Worm (Caenorhabditis elegans) whole organism, young adult: Measurements from ENCODE around the gene srh-60.

ENCODE experiments used
- ZK185.1 ChIP-seq: sonication (generic microtip); optimal IDR thresholded peaks from 2 replicates; lab custom pipeline; 2016; ENCODE audit warnings: mild to moderate bottlenecking, missing genetic modification characterization, missing compliant biosample characterization; ENCODE audit not compliant: poor library complexity, severe bottlenecking
- cebp-2 ChIP-seq: fragments of 200-800 bp; sonication (Bioruptor generic); IDR thresholded peaks from 2 replicates; pipeline ENCODE4 v1.3.6; 2022; ENCODE audit warnings: missing genetic modification characterization, missing compliant biosample characterization

DNA sequence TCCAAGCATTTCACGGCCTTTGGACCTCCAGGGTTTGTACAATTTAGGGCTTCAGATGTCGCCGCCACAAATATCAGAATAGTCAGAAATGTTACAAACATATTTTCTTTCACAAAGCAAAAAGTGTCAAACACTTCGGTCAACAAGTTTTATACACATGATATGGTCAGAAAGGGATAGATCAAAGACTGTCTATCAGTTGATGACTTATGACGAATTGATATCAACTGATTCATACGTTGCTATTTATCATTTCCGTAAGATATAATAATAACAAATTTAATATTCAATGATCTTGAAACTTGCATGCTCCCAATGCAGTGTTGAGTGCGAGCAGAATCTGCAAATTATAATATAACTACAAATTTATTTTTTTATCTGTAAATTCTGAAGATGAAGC lies 22.9 kb upstream of the srh-60 start, which contains the start of gene W10G11.1:
- TF ChIP-seq cebp-2 (GFP tag; lab: Robert Waterston, UW) (no peak), ZK185.1 (tag; lab: Kevin White, UChicago) (no peak)
